Worm (Caenorhabditis elegans): ENCODE data around the gene F54D5.3.

DNA sequence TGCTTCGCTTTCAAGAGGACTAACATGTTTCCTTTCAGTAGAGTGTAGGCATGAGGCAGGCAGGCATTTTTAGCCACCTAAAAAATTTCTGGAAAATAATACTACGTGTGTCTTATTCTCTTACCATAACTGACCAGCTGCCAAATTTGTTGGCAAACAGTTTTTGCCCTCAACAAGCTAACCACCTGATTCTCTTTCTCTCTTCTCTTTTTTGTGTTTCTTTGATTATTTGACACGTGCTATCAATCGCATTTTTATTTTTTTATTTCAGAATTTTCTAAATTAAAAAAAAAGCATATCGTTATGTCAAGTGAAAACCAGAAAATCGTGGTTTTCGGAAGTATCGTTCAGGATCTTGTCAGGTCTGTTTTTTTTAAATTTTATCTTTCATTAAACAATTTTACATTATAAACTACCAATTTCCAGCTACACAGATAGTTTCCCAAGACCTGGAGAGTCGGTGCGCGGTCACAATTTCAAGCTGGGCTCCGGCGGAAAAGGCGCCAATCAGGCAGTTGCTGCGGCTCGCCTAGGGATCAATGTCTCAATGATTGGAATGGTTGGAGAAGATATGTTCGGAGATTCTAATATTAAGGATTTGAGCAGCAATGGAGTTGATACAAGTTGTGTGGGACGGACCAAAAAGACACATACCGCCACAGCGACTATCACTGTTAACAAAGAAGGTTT lies 40.6 kb downstream of the F54D5.3 start, which contains the start of gene F07A11.5:
- TF ChIP-seq pha-4 (tag; optimal IDR thresholded peaks at IDR 0.05): no peak
- no peak for TF ChIP-seq mep-1 (tag; optimal IDR thresholded peaks at IDR 0.05)
- no peak for TF ChIP-seq nhr-12 (tag; optimal IDR thresholded peaks at IDR 0.05)
- no peak for TF ChIP-seq lsy-2 (tag; optimal IDR thresholded peaks at IDR 0.05)
- TF ChIP-seq snpc-4 (tag; optimal IDR thresholded peaks at IDR 0.05): no peak
- no peak for TF ChIP-seq elt-3 (tag; optimal IDR thresholded peaks at IDR 0.05)
- no peak for TF ChIP-seq unc-39 (tag; optimal IDR thresholded peaks at IDR 0.05)
- TF ChIP-seq nhr-237 (tag; optimal IDR thresholded peaks at IDR 0.05): no peak
- TF ChIP-seq mab-5 (tag; optimal IDR thresholded peaks at IDR 0.05): no peak
- TF ChIP-seq unc-62 (GFP tag; optimal IDR thresholded peaks at IDR 0.05): no peak
- TF ChIP-seq blmp-1 (tag; optimal IDR thresholded peaks at IDR 0.05): no peak
